Fruit fly (Drosophila melanogaster): Measurements from ENCODE around the gene CG2246.
A peak's percentile ranks its signal among the peaks of the same experiment; 100 is the strongest.

Gene CG2246

DNA sequence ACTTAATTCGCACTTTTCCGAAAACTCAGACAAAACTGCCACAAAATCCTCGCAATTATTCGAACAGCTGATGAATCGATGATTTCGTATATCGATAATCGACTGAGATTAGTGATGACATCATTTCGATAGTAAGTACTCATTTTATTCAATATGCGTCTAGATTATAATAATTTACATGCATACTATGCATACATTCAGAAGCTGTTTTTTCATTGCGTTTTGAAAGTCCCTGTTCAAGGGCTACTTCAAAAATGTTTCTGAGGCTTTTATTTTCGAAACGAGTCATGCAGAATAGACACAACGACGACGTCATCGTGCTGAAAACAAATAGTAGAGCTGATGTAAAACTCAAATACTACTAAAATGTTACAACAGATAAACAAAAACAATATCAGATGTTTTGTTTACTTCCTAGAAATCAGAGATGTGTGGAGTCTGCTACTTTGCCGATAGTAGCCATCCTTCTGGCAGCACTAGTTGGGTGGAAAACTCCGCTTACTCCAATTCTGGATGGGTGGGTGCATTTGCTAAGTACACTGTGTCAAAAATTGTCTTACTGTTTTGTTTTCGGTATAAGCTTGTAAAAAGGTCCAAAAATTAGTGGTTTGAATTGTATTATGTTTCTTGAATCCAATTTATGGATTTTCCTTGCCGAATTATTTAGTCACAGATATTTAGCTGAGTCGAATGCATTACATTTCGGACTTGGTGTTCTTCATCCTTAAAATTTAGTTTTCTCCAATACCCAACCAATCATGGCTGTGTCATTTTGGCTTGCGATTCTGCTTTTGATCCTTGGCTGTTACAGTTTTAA lies at the start of gene CG2246, which contains the start of gene CG31021 (continued):
- TF ChIP-seq jigr1 (GFP tag; IDR thresholded peaks at IDR 0.05) = no peak
- TF ChIP-seq CG2875 (GFP tag; optimal IDR thresholded peaks at IDR 0.05) = no peak
- peak; percentile 43 for TF ChIP-seq grn (GFP tag; optimal IDR thresholded peaks at IDR 0.05)
- TF ChIP-seq disco-r (GFP tag; optimal IDR thresholded peaks at IDR 0.05) = no peak
- no peak for TF ChIP-seq peb (GFP tag; IDR thresholded peaks at IDR 0.05)
- peak; percentile 65 for TF ChIP-seq phol (tag; optimal IDR thresholded peaks at IDR 0.05)
- TF ChIP-seq insv (GFP tag; optimal IDR thresholded peaks at IDR 0.05) = peak in 1 of 2 experiments; percentile 33
- TF ChIP-seq CG31224 (GFP tag; IDR thresholded peaks at IDR 0.05) = 0 out of 2 replicates have a peak, but pooled peaks have one; percentile 32
- no peak for TF ChIP-seq CG14050 (GFP tag; IDR thresholded peaks at IDR 0.05)
- TF ChIP-seq al (GFP tag; IDR thresholded peaks at IDR 0.05) = peak; percentile 43; the same call in 1 of the 2 replicates
- peak; percentile 10 to 63 for TF ChIP-seq Hr51 (GFP tag; optimal IDR thresholded peaks at IDR 0.05)
- TF ChIP-seq CG7987 (GFP tag; optimal IDR thresholded peaks at IDR 0.05) = no peak
- TF ChIP-seq CG11456 (GFP tag; IDR thresholded peaks at IDR 0.05) = peak; percentile 82
- peak; percentile 36 for TF ChIP-seq CTCF (GFP tag; optimal IDR thresholded peaks at IDR 0.05)
- TF ChIP-seq prd (optimal IDR thresholded peaks at IDR 0.05) = no peak
- TF ChIP-seq prd (GFP tag; IDR thresholded peaks at IDR 0.05) = peak; percentile 51; the same call in 1 of the 3 replicates
- no peak for TF ChIP-seq Lim3 (GFP tag; IDR thresholded peaks at IDR 0.05)
- peak; percentile 32 for TF ChIP-seq Drgx (GFP tag; IDR thresholded peaks at IDR 0.05)
- TF ChIP-seq CG13296 (GFP tag; optimal IDR thresholded peaks at IDR 0.05) = no peak
- peak; percentile 64 for TF ChIP-seq CHES-1-like (GFP tag; optimal IDR thresholded peaks at IDR 0.05)
- TF ChIP-seq Sox102F (GFP tag; optimal IDR thresholded peaks at IDR 0.05) = peak; percentile 39
- TF ChIP-seq Gug (GFP tag; IDR thresholded peaks at IDR 0.05) = peak; percentile 72; the same call in 3 of the 4 replicates
- peak; percentile 51 for TF ChIP-seq bab2 (GFP tag; optimal IDR thresholded peaks at IDR 0.05)
- peak; percentile 37; the same call in 2 of the 3 replicates for TF ChIP-seq zfh1 (GFP tag; IDR thresholded peaks at IDR 0.05)
- TF ChIP-seq HLHmδ (GFP tag; optimal IDR thresholded peaks at IDR 0.05) = no peak
- TF ChIP-seq CG15011 (GFP tag; optimal IDR thresholded peaks at IDR 0.05) = no peak
- TF ChIP-seq nerfin-1 (tag; optimal IDR thresholded peaks at IDR 0.05) = peak; percentile 39
- TF ChIP-seq CG2129 (GFP tag; IDR thresholded peaks at IDR 0.05; ENCODE audit: partially characterized antibody) = peak; percentile 51
- TF ChIP-seq CG6272 (GFP tag; IDR thresholded peaks at IDR 0.05) = peak; percentile 64
- peak; percentile 80 for TF ChIP-seq sna (GFP tag; IDR thresholded peaks at IDR 0.05; ENCODE audit: partially characterized antibody)
- TF ChIP-seq CG30403 (GFP tag; optimal IDR thresholded peaks at IDR 0.05) = peak; percentile 78
- TF ChIP-seq lab (GFP tag; optimal IDR thresholded peaks at IDR 0.05) = peak; percentile 58
- peak; percentile 67 for TF ChIP-seq Xbp1 (GFP tag; optimal IDR thresholded peaks at IDR 0.05)
- TF ChIP-seq exex (tag; optimal IDR thresholded peaks at IDR 0.05) = peak; percentile 9
- TF ChIP-seq klu (GFP tag; IDR thresholded peaks at IDR 0.05) = peak; percentile 39; the same call in 1 of the 2 replicates
- peak; percentile 64 for TF ChIP-seq nmo (GFP tag; optimal IDR thresholded peaks at IDR 0.05)
- no peak for TF ChIP-seq slou (GFP tag; optimal IDR thresholded peaks at IDR 0.05)
- peak; percentile 87 for TF ChIP-seq sens (GFP tag)
- no peak for TF ChIP-seq CG4328 (GFP tag; optimal IDR thresholded peaks at IDR 0.05)
- TF ChIP-seq Hand (GFP tag; optimal IDR thresholded peaks at IDR 0.05) = no peak
- no peak for TF ChIP-seq twi (tag; optimal IDR thresholded peaks at IDR 0.05)
- peak; percentile 4 for TF ChIP-seq luna (GFP tag; optimal IDR thresholded peaks at IDR 0.05)
- no peak for TF ChIP-seq Lpt (GFP tag; optimal IDR thresholded peaks at IDR 0.05)
- TF ChIP-seq CG14441 (GFP tag; IDR thresholded peaks at IDR 0.05) = peak; percentile 60
- peak; percentile 80 for TF ChIP-seq CG3847 (GFP tag; IDR thresholded peaks at IDR 0.05)
- TF ChIP-seq CG12299 (tag; optimal IDR thresholded peaks at IDR 0.05) = peak; percentile 15
- TF ChIP-seq B-H2 (GFP tag; optimal IDR thresholded peaks at IDR 0.05) = peak; percentile 50
- TF ChIP-seq MTF-1 (GFP tag; optimal IDR thresholded peaks at IDR 0.05; ENCODE audit: borderline replicate concordance) = no peak
- peak; percentile 34 for TF ChIP-seq Chrac-16 (GFP tag; optimal IDR thresholded peaks at IDR 0.05)
- no peak for TF ChIP-seq sima (GFP tag; optimal IDR thresholded peaks at IDR 0.05)

All from whole organism, embryonic.